Worm (Caenorhabditis elegans) whole organism, mixed stage, embryonic: Measurements from ENCODE around the gene atn-1.

Experiments used
- blmp-1 ChIP-seq: fragments of 150-350 bp; optimal IDR thresholded peaks from 2 replicates; lab custom pipeline; 2014; ENCODE audit warnings: missing biosample characterization, missing genetic modification characterization
- nhr-237 ChIP-seq: fragments of 150-350 bp; optimal IDR thresholded peaks from 2 replicates; lab custom pipeline; 2014; ENCODE audit warnings: missing biosample characterization, missing genetic modification characterization
- nhr-28 ChIP-seq: fragments of 150-350 bp; optimal IDR thresholded peaks from 2 replicates; lab custom pipeline; 2014; ENCODE audit warnings: missing biosample characterization, missing genetic modification characterization
- snpc-4 ChIP-seq: fragments of 150-350 bp; optimal IDR thresholded peaks from 2 replicates; lab custom pipeline; 2014; ENCODE audit warnings: missing biosample characterization, missing genetic modification characterization
- unc-39 ChIP-seq: fragments of 150-350 bp; optimal IDR thresholded peaks from 2 replicates; lab custom pipeline; 2014; ENCODE audit warnings: missing biosample characterization, missing genetic modification characterization

ce11 chrV:12525526-12525925 is 47.3 kb downstream of the atn-1 start, which contains the start of gene dyf-4:
- TF ChIP-seq snpc-4 = no peak
- no peak for TF ChIP-seq unc-39 (tag; lab: Kevin White, UChicago)
- TF ChIP-seq nhr-237 (tag; lab: Kevin White, UChicago) = no peak
- peak; percentile 73 for TF ChIP-seq blmp-1 (tag; lab: Kevin White, UChicago)
- no peak for TF ChIP-seq nhr-28 (tag; lab: Kevin White, UChicago)
